ENCODE assay signal across 3 worm cellular contexts in genomic region chrV:20600704-20601103, ce11.
A peak's percentile ranks its signal among the peaks of the same experiment; 100 is the strongest.
TF ChIP-seq lines count a peak whose summit lies in the region.

No protein-coding gene starts in this region.

TF ChIP-seq in whole organism, L4 larva, 104 proteins besides CTCF, POLR2A, EP300 and RAD21:
- no peak for TF ChIP-seq ztf-11 (tag; optimal IDR thresholded peaks at IDR 0.05; lab: Kevin White, UChicago)
- TF ChIP-seq dmd-6 (GFP tag; IDR thresholded peaks at IDR 0.05; lab: Robert Waterston, UW), result no peak
- no peak for TF ChIP-seq ctbp-1 (GFP tag; IDR thresholded peaks at IDR 0.05; lab: Robert Waterston, UW)
- 0 out of 2 replicates have a peak, but pooled peaks have one; percentile 31 for TF ChIP-seq F44E2.7 (GFP tag; IDR thresholded peaks at IDR 0.05; lab: Robert Waterston, UW)
- peak; percentile 76; the same call in 1 of the 2 replicates for TF ChIP-seq set-16 (GFP tag; IDR thresholded peaks at IDR 0.05; lab: Robert Waterston, UW)
- no peak for TF ChIP-seq nhr-77 (tag; optimal IDR thresholded peaks at IDR 0.05; lab: Kevin White, UChicago)
- TF ChIP-seq ZK546.5 (tag; optimal IDR thresholded peaks at IDR 0.05; lab: Kevin White, UChicago), result no peak
- no peak for TF ChIP-seq dmd-8 (GFP tag; IDR thresholded peaks at IDR 0.05; lab: Robert Waterston, UW)
- TF ChIP-seq lin-1 (GFP tag; IDR thresholded peaks at IDR 0.05; lab: Robert Waterston, UW), result no peak
- no peak for TF ChIP-seq unc-39 (tag; optimal IDR thresholded peaks at IDR 0.05; lab: Kevin White, UChicago)
- no peak for TF ChIP-seq ztf-7 (tag; optimal IDR thresholded peaks at IDR 0.05; lab: Kevin White, UChicago)
- no peak for TF ChIP-seq unc-62 (GFP tag; optimal IDR thresholded peaks at IDR 0.05 in 1 of 2; lab: Kevin White, UChicago)
- TF ChIP-seq unc-62 (tag; optimal IDR thresholded peaks at IDR 0.05; lab: Kevin White, UChicago), result no peak

TF ChIP-seq in whole organism, late embryonic, 69 proteins besides CTCF, POLR2A, EP300 and RAD21:
- TF ChIP-seq che-1 (tag; optimal IDR thresholded peaks at IDR 0.05; lab: Kevin White, UChicago), result no peak
- no peak for TF ChIP-seq madf-2 (tag; optimal IDR thresholded peaks at IDR 0.05; lab: Kevin White, UChicago)
- no peak for TF ChIP-seq lin-11 (tag; optimal IDR thresholded peaks at IDR 0.05; lab: Kevin White, UChicago)
- TF ChIP-seq ceh-31 (tag; optimal IDR thresholded peaks at IDR 0.05; lab: Kevin White, UChicago), result peak; percentile 7
- TF ChIP-seq ceh-18 (tag; optimal IDR thresholded peaks at IDR 0.05; lab: Kevin White, UChicago), result no peak
- peak; percentile 87 for TF ChIP-seq elt-4 (tag; optimal IDR thresholded peaks at IDR 0.05; lab: Kevin White, UChicago)
- no peak for TF ChIP-seq hlh-15 (tag; optimal IDR thresholded peaks at IDR 0.05; lab: Kevin White, UChicago)
TF ChIP-seq in whole organism, late embryonic: peak in this region for 2.

TF ChIP-seq in whole organism, young adult, 124 proteins besides CTCF, POLR2A, EP300 and RAD21:
- TF ChIP-seq attf-6 (GFP tag; IDR thresholded peaks at IDR 0.05; lab: Robert Waterston, UW) (no peak), zfh-2 (GFP tag; conservative IDR thresholded peaks at IDR 0.05; lab: Robert Waterston, UW) (peak; percentile 55; the same call in 1 of the 2 replicates), lag-1 (GFP tag; IDR thresholded peaks at IDR 0.05; lab: Robert Waterston, UW) (0 out of 2 replicates have a peak, but pooled peaks have one; percentile 75)
